Worm (Caenorhabditis elegans) whole organism, L1 larva: ENCODE measurements around the gene C05E4.7.

Experiments used
- C16A3.4 ChIP-seq: fragments of 150-350 bp; optimal IDR thresholded peaks from 2 replicates; lab custom pipeline; 2014; ENCODE audit warnings: missing biosample characterization, missing genetic modification characterization
- C34B4.2 ChIP-seq: sonication (generic microtip); optimal IDR thresholded peaks from 2 replicates; lab custom pipeline; 2017; ENCODE audit warnings: mild to moderate bottlenecking, missing genetic modification characterization, missing compliant biosample characterization
- ama-1 ChIP-seq: fragments of 150-350 bp; optimal IDR thresholded peaks from 2 replicates; lab custom pipeline; 2014
- blmp-1 ChIP-seq: fragments of 150-350 bp; optimal IDR thresholded peaks from 2 replicates; lab custom pipeline; 2014; ENCODE audit warnings: missing biosample characterization, missing genetic modification characterization
- ceh-63 ChIP-seq: fragments of 200-800 bp; sonication (Bioruptor generic); optimal IDR thresholded peaks from 2 replicates; lab custom pipeline; 2018; ENCODE audit warnings: mild to moderate bottlenecking, missing genetic modification characterization, missing compliant biosample characterization
- ceh-88 ChIP-seq: fragments of 200-800 bp; sonication (Bioruptor generic); IDR thresholded peaks from 2 replicates; pipeline ENCODE4 v1.3.6; 2022; ENCODE audit warnings: missing genetic modification characterization, missing compliant biosample characterization
- ces-1 ChIP-seq: fragments of 150-350 bp; optimal IDR thresholded peaks from 2 replicates; lab custom pipeline; 2014; ENCODE audit warnings: missing biosample characterization, missing genetic modification reagents, missing genetic modification characterization
- efl-3 ChIP-seq: fragments of 200-800 bp; sonication (Bioruptor generic); optimal IDR thresholded peaks from 2 replicates; lab custom pipeline; 2018; ENCODE audit warnings: mild to moderate bottlenecking, missing genetic modification characterization, missing compliant biosample characterization
- egl-13 ChIP-seq: sonication (generic microtip); optimal IDR thresholded peaks from 2 replicates; lab custom pipeline; 2016; ENCODE audit warnings: missing genotype, missing genetic modification reagents, missing genetic modification characterization, missing compliant biosample characterization
- fkh-10 ChIP-seq: sonication (generic microtip); optimal IDR thresholded peaks from 2 replicates; lab custom pipeline; 2017; ENCODE audit warnings: missing biosample characterization, missing genetic modification reagents, missing genetic modification characterization
- fkh-8 ChIP-seq: sonication (generic microtip); optimal IDR thresholded peaks from 2 replicates; lab custom pipeline; 2016; ENCODE audit warnings: mild to moderate bottlenecking, missing genetic modification characterization, missing compliant biosample characterization
- hlh-17 ChIP-seq: fragments of 200-800 bp; sonication (Bioruptor generic); optimal IDR thresholded peaks from 2 replicates; lab custom pipeline; 2018; ENCODE audit warnings: missing genetic modification characterization, mild to moderate bottlenecking, missing compliant biosample characterization, moderate library complexity, borderline replicate concordance
- hlh-4 ChIP-seq: sonication (generic microtip); optimal IDR thresholded peaks from 2 replicates; lab custom pipeline; 2016; ENCODE audit warnings: mild to moderate bottlenecking, missing genetic modification characterization, missing compliant biosample characterization
- hpl-2 ChIP-seq: fragments of 150-350 bp; optimal IDR thresholded peaks from 2 replicates; lab custom pipeline; 2014; ENCODE audit warnings: missing biosample characterization, missing genetic modification reagents, missing genetic modification characterization
- irx-1 ChIP-seq: sonication (generic microtip); optimal IDR thresholded peaks from 2 replicates; lab custom pipeline; 2016; ENCODE audit warnings: missing genetic modification characterization, missing compliant biosample characterization
- isw-1 ChIP-seq: fragments of 200-800 bp; sonication (Bioruptor generic); IDR thresholded peaks from 2 replicates; pipeline ENCODE4 v1.3.6; 2022; ENCODE audit warnings: missing genetic modification characterization, missing compliant biosample characterization
- lin-15B ChIP-seq: fragments of 150-350 bp; sonication (generic microtip); optimal IDR thresholded peaks from 3 replicates; lab custom pipeline; 2014; ENCODE audit warnings: missing biosample characterization, missing genetic modification characterization
- lin-39 ChIP-seq: fragments of 150-350 bp; optimal IDR thresholded peaks from 2 replicates; lab custom pipeline; 2014; ENCODE audit warnings: missing biosample characterization, missing genetic modification reagents, missing genetic modification characterization
- mab-9 ChIP-seq: fragments of 200-800 bp; sonication (Bioruptor generic); IDR thresholded peaks from 2 replicates; pipeline ENCODE4 v1.3.6; 2022; ENCODE audit warnings: missing genetic modification reagents, missing genetic modification characterization, missing compliant biosample characterization
- mef-2 ChIP-seq: fragments of 150-350 bp; optimal IDR thresholded peaks from 2 replicates; lab custom pipeline; 2014; ENCODE audit warnings: missing biosample characterization, missing genetic modification characterization
- mep-1 ChIP-seq: fragments of 150-350 bp; optimal IDR thresholded peaks from 2 replicates; lab custom pipeline; 2014; ENCODE audit warnings: missing biosample characterization, missing genetic modification characterization
- nhr-12 ChIP-seq: sonication (generic microtip); optimal IDR thresholded peaks from 2 replicates; lab custom pipeline; 2017; ENCODE audit warnings: missing biosample characterization, missing genetic modification characterization
- nhr-20 ChIP-seq: sonication (generic microtip); optimal IDR thresholded peaks from 2 replicates; lab custom pipeline; 2016; ENCODE audit warnings: mild to moderate bottlenecking, missing genetic modification characterization, missing compliant biosample characterization
- nhr-85 ChIP-seq: sonication (generic microtip); peaks from one replicate; lab custom pipeline; 2016; ENCODE audit warnings: missing genetic modification characterization, inconsistent platforms, missing compliant biosample characterization
- nhr-90 ChIP-seq: sonication (generic microtip); optimal IDR thresholded peaks from 2 replicates; lab custom pipeline; 2016; ENCODE audit warnings: mild to moderate bottlenecking, missing genetic modification characterization, missing compliant biosample characterization; ENCODE audit not compliant: poor library complexity
- pag-3 ChIP-seq: sonication (generic microtip); optimal IDR thresholded peaks from 2 replicates; lab custom pipeline; 2017; ENCODE audit warnings: missing genetic modification characterization, mild to moderate bottlenecking, missing compliant biosample characterization, antibody characterized with exemption, borderline replicate concordance; ENCODE audit not compliant: insufficient read depth
- sptf-1 ChIP-seq: fragments of 150-350 bp; optimal IDR thresholded peaks from 2 replicates; lab custom pipeline; 2014; ENCODE audit warnings: missing biosample characterization, missing genetic modification characterization
- sup-37 ChIP-seq: fragments of 200-800 bp; sonication (Bioruptor generic); optimal IDR thresholded peaks from 2 replicates; lab custom pipeline; 2018; ENCODE audit warnings: mild to moderate bottlenecking, missing genetic modification characterization, missing compliant biosample characterization
- swsn-7 ChIP-seq: sonication (generic microtip); optimal IDR thresholded peaks from 2 replicates; lab custom pipeline; 2016; ENCODE audit warnings: missing genetic modification characterization, missing compliant biosample characterization
- tbx-2 ChIP-seq: sonication (generic microtip); optimal IDR thresholded peaks from 2 replicates; lab custom pipeline; 2016; ENCODE audit warnings: missing genetic modification characterization, missing compliant biosample characterization
- unc-130 ChIP-seq: fragments of 150-350 bp; optimal IDR thresholded peaks from 2 replicates; lab custom pipeline; 2017; ENCODE audit warnings: missing biosample characterization, missing genetic modification characterization, inconsistent platforms
- unc-30 ChIP-seq: sonication (generic microtip); optimal IDR thresholded peaks from 2 replicates; lab custom pipeline; 2017; ENCODE audit warnings: missing biosample characterization, missing genetic modification characterization
- unc-62 ChIP-seq: fragments of 150-350 bp; optimal IDR thresholded peaks from 2 replicates; lab custom pipeline; 2014; ENCODE audit warnings: missing biosample characterization, missing genetic modification reagents, missing genetic modification characterization
- xbp-1 ChIP-seq: sonication (generic microtip); optimal IDR thresholded peaks from 2 replicates; lab custom pipeline; 2016; ENCODE audit warnings: missing genetic modification characterization, missing compliant biosample characterization
- ztf-11 ChIP-seq, 2 experiments: sonication (generic microtip); optimal IDR thresholded peaks; 2 replicates each; lab custom pipeline; 2016 to 2017; ENCODE audit warnings: missing genetic modification characterization in 2 of 2, missing biosample characterization in 1 of 2, missing compliant biosample characterization in 1 of 2

C05E4.7 gene

ce11 chrV:761235-761634, 19.3 kb downstream of the C05E4.7 start, which contains the start of gene C05E4.15:
C05E4.15 (minus strand) TSS chrV:761335.
- TF ChIP-seq egl-13, result no peak
- no peak for TF ChIP-seq efl-3 (GFP tag; lab: Kevin White, UChicago)
- TF ChIP-seq unc-62 (GFP tag; lab: Kevin White, UChicago), result no peak
- TF ChIP-seq xbp-1 (tag; lab: Kevin White, UChicago), result no peak
- TF ChIP-seq isw-1, result no peak
- TF ChIP-seq nhr-20, result no peak
- TF ChIP-seq sup-37 (GFP tag; lab: Kevin White, UChicago), result no peak

- TF ChIP-seq sptf-1 (tag; lab: Kevin White, UChicago), result no peak
- TF ChIP-seq hlh-4 (tag; lab: Kevin White, UChicago), result no peak
- TF ChIP-seq irx-1 (tag; lab: Kevin White, UChicago), result no peak
- TF ChIP-seq unc-30 (tag; lab: Kevin White, UChicago), result no peak
- TF ChIP-seq mep-1 (tag; lab: Kevin White, UChicago), result no peak
- TF ChIP-seq fkh-10 (GFP tag; lab: Kevin White, UChicago), result no peak
- no peak for TF ChIP-seq hpl-2 (GFP tag; lab: Kevin White, UChicago)
- no peak for TF ChIP-seq unc-62 (GFP tag; lab: Kevin White, UChicago)
- TF ChIP-seq swsn-7 (tag; lab: Kevin White, UChicago), result no peak
- no peak for TF ChIP-seq tbx-2 (tag; lab: Kevin White, UChicago)
- TF ChIP-seq C16A3.4, result no peak
- no peak for TF ChIP-seq lin-39
- no peak for TF ChIP-seq ceh-63 (GFP tag; lab: Kevin White, UChicago)
- TF ChIP-seq lin-15B, result no peak
Observed at ce11 chrV:761882-762281, 20.0 kb downstream of the C05E4.7 start, which contains the start of gene C05E4.12. C05E4.12 (minus strand) TSS chrV:761982.

- TF ChIP-seq blmp-1 (tag; lab: Kevin White, UChicago), result no peak
- TF ChIP-seq irx-1 (tag; lab: Kevin White, UChicago), result no peak
- no peak for TF ChIP-seq unc-130 (tag; lab: Kevin White, UChicago)
- no peak for TF ChIP-seq nhr-90 (tag; lab: Kevin White, UChicago)
- TF ChIP-seq C16A3.4, result no peak
- TF ChIP-seq swsn-7 (tag; lab: Kevin White, UChicago), result no peak
- TF ChIP-seq ces-1 (GFP tag; lab: Kevin White, UChicago), result no peak
- TF ChIP-seq lin-15B, result no peak
Observed at ce11 chrV:762340-762739, 20.4 kb downstream of the C05E4.7 start, which contains the start of gene srp-2. srp-2 (plus strand) TSS chrV:762640.

- TF ChIP-seq nhr-85 (tag; lab: Kevin White, UChicago), result peak; percentile 2
- TF ChIP-seq hpl-2 (GFP tag; lab: Kevin White, UChicago), result no peak
- TF ChIP-seq, all 84 proteins: peak for 1
Observed at ce11 chrV:764732-765131, 22.8 kb downstream of the C05E4.7 start, which contains the start of gene str-238. str-238 (plus strand) TSS chrV:765032.

- no peak for TF ChIP-seq C34B4.2 (tag; lab: Kevin White, UChicago)
- TF ChIP-seq nhr-12 (tag; lab: Kevin White, UChicago), result no peak
- no peak for TF ChIP-seq ceh-88 (GFP tag; lab: Robert Waterston, UW)
- no peak for TF ChIP-seq pag-3 (tag; lab: Kevin White, UChicago)
- TF ChIP-seq ama-1 (lab: Kevin White, UChicago), result no peak
- no peak for TF ChIP-seq irx-1 (tag; lab: Kevin White, UChicago)
- no peak for TF ChIP-seq hlh-17
- no peak for TF ChIP-seq isw-1
- TF ChIP-seq ztf-11 (tag; optimal IDR thresholded peaks at IDR 0.05; lab: Kevin White, UChicago), result no peak
- no peak for TF ChIP-seq ceh-63 (GFP tag; lab: Kevin White, UChicago)
- no peak for TF ChIP-seq fkh-8 (tag; lab: Kevin White, UChicago)
- TF ChIP-seq mef-2 (tag; lab: Kevin White, UChicago), result no peak
- TF ChIP-seq nhr-90 (tag; lab: Kevin White, UChicago), result no peak
- TF ChIP-seq hlh-4 (tag; lab: Kevin White, UChicago), result no peak
- no peak for TF ChIP-seq mab-9 (GFP tag; lab: Robert Waterston, UW)
Observed at ce11 chrV:772210-772609, 30.3 kb downstream of the C05E4.7 start.
